Fruit fly (Drosophila melanogaster): ENCODE data around the gene CG3156.

CG3156 gene

dm6 chrX:457803-458202 lies 29.9 kb upstream of the CG3156 start (continued):
- TF ChIP-seq CG34224 (GFP tag; IDR thresholded peaks at IDR 0.05; ENCODE audit: partially characterized antibody) (no peak), Kr (GFP tag; optimal IDR thresholded peaks at IDR 0.05) (no peak), Mad (GFP tag; optimal IDR thresholded peaks at IDR 0.05) (no peak), CG8924 (tag; optimal IDR thresholded peaks at IDR 0.05) (peak; percentile 60), CG8359 (GFP tag; optimal IDR thresholded peaks at IDR 0.05; ENCODE audit: borderline replicate concordance) (no peak), chif (GFP tag; optimal IDR thresholded peaks at IDR 0.05) (peak in 1 of 2 experiments; percentile 9), lmd (GFP tag; IDR thresholded peaks at IDR 0.05) (no peak), gce (GFP tag; IDR thresholded peaks at IDR 0.05) (no peak), ap (GFP tag; IDR thresholded peaks at IDR 0.05) (no peak), CG4360 (GFP tag; IDR thresholded peaks at IDR 0.05) (no peak), CG2199 (GFP tag; IDR thresholded peaks at IDR 0.05) (no peak), CG30431 (GFP tag; optimal IDR thresholded peaks at IDR 0.05) (peak; percentile 8), dm (GFP tag; optimal IDR thresholded peaks at IDR 0.05) (no peak), caup (GFP tag; optimal IDR thresholded peaks at IDR 0.05; ENCODE audit: severe bottlenecking) (no peak), CG13624 (GFP tag; optimal IDR thresholded peaks at IDR 0.05) (no peak), CG3726 (GFP tag; IDR thresholded peaks at IDR 0.05) (no peak), sens-2 (GFP tag; IDR thresholded peaks at IDR 0.05) (no peak), sr (GFP tag; IDR thresholded peaks at IDR 0.05) (no peak), CG14050 (GFP tag; IDR thresholded peaks at IDR 0.05) (no peak), CG12769 (tag; optimal IDR thresholded peaks at IDR 0.05) (no peak), Vsx1 (GFP tag; optimal IDR thresholded peaks at IDR 0.05) (no peak), zfh1 (GFP tag; IDR thresholded peaks at IDR 0.05) (peak; percentile 51; the same call in 1 of the 3 replicates), CG7271 (tag; optimal IDR thresholded peaks at IDR 0.05) (no peak), CG5180 (GFP tag; optimal IDR thresholded peaks at IDR 0.05) (no peak), oc (tag; optimal IDR thresholded peaks at IDR 0.05) (no peak), exex (tag; optimal IDR thresholded peaks at IDR 0.05) (no peak), Gug (GFP tag; IDR thresholded peaks at IDR 0.05) (no peak), CG3847 (GFP tag; IDR thresholded peaks at IDR 0.05) (no peak), gsb (GFP tag; IDR thresholded peaks at IDR 0.05) (no peak), ato (GFP tag; IDR thresholded peaks at IDR 0.05; ENCODE audit: partially characterized antibody) (no peak), pfk (GFP tag; optimal IDR thresholded peaks at IDR 0.05) (no peak), Elba2 (GFP tag; optimal IDR thresholded peaks at IDR 0.05) (no peak), CG32767 (GFP tag; IDR thresholded peaks at IDR 0.05) (no peak), CG2678 (tag; optimal IDR thresholded peaks at IDR 0.05) (no peak), mld (GFP tag; IDR thresholded peaks at IDR 0.05; ENCODE audit: partially characterized antibody) (no peak), CG6854 (GFP tag; optimal IDR thresholded peaks at IDR 0.05) (no peak), mam (GFP tag; optimal IDR thresholded peaks at IDR 0.05) (no peak), fu2 (GFP tag; optimal IDR thresholded peaks at IDR 0.05) (no peak), CG15073 (GFP tag; optimal IDR thresholded peaks at IDR 0.05) (no peak), zen2 (GFP tag; IDR thresholded peaks at IDR 0.05; ENCODE audit: partially characterized antibody) (no peak), CG15514 (GFP tag; optimal IDR thresholded peaks at IDR 0.05) (no peak), nerfin-1 (tag; optimal IDR thresholded peaks at IDR 0.05) (peak; percentile 21), Dp (GFP tag; optimal IDR thresholded peaks at IDR 0.05) (no peak), CG1832 (GFP tag; optimal IDR thresholded peaks at IDR 0.05) (no peak), nau (GFP tag; optimal IDR thresholded peaks at IDR 0.05) (no peak), slp2 (GFP tag; optimal IDR thresholded peaks at IDR 0.05) (no peak), gem (tag; optimal IDR thresholded peaks at IDR 0.05) (peak; percentile 72), PHDP (tag; optimal IDR thresholded peaks at IDR 0.05) (no peak), C15 (GFP tag; IDR thresholded peaks at IDR 0.05) (no peak), ATbp (GFP tag; optimal IDR thresholded peaks at IDR 0.05) (no peak), CG16779 (GFP tag; IDR thresholded peaks at IDR 0.05) (no peak)

Measured in whole organism, embryonic.